Fruit fly (Drosophila melanogaster) whole organism, embryonic: ENCODE measurements around the gene CG31431.

Experiments used
- Asciz ChIP-seq: fragments of 200-800 bp; sonication (Bioruptor generic); optimal IDR thresholded peaks from 2 replicates; lab custom pipeline; 2017; ENCODE audit warnings: missing biosample characterization, mild to moderate bottlenecking, missing genetic modification characterization, missing genetic modification reagents
- CG13894 ChIP-seq: fragments of 200-800 bp; sonication (Bioruptor generic); optimal IDR thresholded peaks from 3 replicates; lab custom pipeline; 2018; ENCODE audit warnings: missing biosample characterization, mild to moderate bottlenecking, missing genetic modification characterization, moderate library complexity
- CG14710 ChIP-seq: fragments of 200-800 bp; sonication (Bioruptor generic); optimal IDR thresholded peaks from 3 replicates; lab custom pipeline; 2019; ENCODE audit warnings: missing biosample characterization, mild to moderate bottlenecking, missing genetic modification characterization, moderate library complexity
- CG15479 ChIP-seq: fragments of 200-800 bp; sonication (Bioruptor generic); optimal IDR thresholded peaks from 3 replicates; lab custom pipeline; 2019; ENCODE audit warnings: missing biosample characterization, mild to moderate bottlenecking, missing genetic modification characterization, moderate library complexity
- CG15601 ChIP-seq: fragments of 200-800 bp; sonication (Bioruptor generic); optimal IDR thresholded peaks from 3 replicates; lab custom pipeline; 2019; ENCODE audit warnings: missing biosample characterization, mild to moderate bottlenecking, missing genetic modification characterization, moderate library complexity
- CG1647 ChIP-seq: fragments of 200-800 bp; sonication (Bioruptor generic); optimal IDR thresholded peaks from 3 replicates; lab custom pipeline; 2016; ENCODE audit warnings: missing biosample characterization, missing genetic modification characterization
- CG17359 ChIP-seq: fragments of 200-800 bp; sonication (Bioruptor generic); optimal IDR thresholded peaks from 3 replicates; lab custom pipeline; 2018; ENCODE audit warnings: missing biosample characterization, mild to moderate bottlenecking, missing genetic modification characterization, moderate library complexity
- CG18011 ChIP-seq: fragments of 200-800 bp; sonication (Bioruptor generic); optimal IDR thresholded peaks from 2 replicates; lab custom pipeline; 2017; ENCODE audit warnings: missing biosample characterization, missing genetic modification characterization, mild to moderate bottlenecking, moderate library complexity, missing genotype
- CG18764 ChIP-seq: fragments of 200-800 bp; sonication (Bioruptor generic); optimal IDR thresholded peaks from 3 replicates; lab custom pipeline; 2016; ENCODE audit warnings: missing biosample characterization, missing genetic modification characterization
- CG31441 ChIP-seq: fragments of 200-800 bp; sonication (Bioruptor generic); IDR thresholded peaks from 2 replicates; pipeline ENCODE4 v1.3.6; 2022; ENCODE audit warnings: missing biosample characterization, missing genetic modification characterization
- CG33213 ChIP-seq: fragments of 200-800 bp; sonication (Bioruptor generic); optimal IDR thresholded peaks from 3 replicates; lab custom pipeline; 2016; ENCODE audit warnings: missing biosample characterization, missing genetic modification characterization
- CG3726 ChIP-seq: fragments of 200-800 bp; sonication (Bioruptor generic); IDR thresholded peaks from 3 replicates; pipeline ENCODE4, ENCODE4 v1.3.6; 2022; ENCODE audit warnings: missing biosample characterization, missing genetic modification characterization
- CG4404 ChIP-seq: fragments of 200-800 bp; sonication (Bioruptor generic); IDR thresholded peaks from 2 replicates; pipeline ENCODE4 v1.3.6; 2022; ENCODE audit warnings: missing biosample characterization, missing genetic modification characterization
- CG6654 ChIP-seq: fragments of 200-800 bp; sonication (Bioruptor generic); optimal IDR thresholded peaks from 2 replicates; lab custom pipeline; 2017; ENCODE audit warnings: missing biosample characterization, mild to moderate bottlenecking, missing genetic modification characterization
- CG6854 ChIP-seq: fragments of 200-800 bp; sonication (Bioruptor generic); optimal IDR thresholded peaks from 3 replicates; lab custom pipeline; 2017; ENCODE audit warnings: missing biosample characterization, mild to moderate bottlenecking, missing genetic modification characterization
- CG7963 ChIP-seq: fragments of 200-800 bp; sonication (Bioruptor generic); IDR thresholded peaks from 3 replicates; pipeline ENCODE4 v1.3.6; 2022; ENCODE audit warnings: missing biosample characterization, missing genetic modification characterization; ENCODE audit not compliant: partially characterized antibody
- CG9609 ChIP-seq: fragments of 200-800 bp; sonication (Bioruptor generic); optimal IDR thresholded peaks from 3 replicates; lab custom pipeline; 2016; ENCODE audit warnings: missing biosample characterization, missing genetic modification characterization
- Dip3 ChIP-seq: fragments of 200-800 bp; sonication (Bioruptor generic); optimal IDR thresholded peaks from 3 replicates; lab custom pipeline; 2016; ENCODE audit warnings: missing biosample characterization, missing genetic modification characterization
- Dp ChIP-seq: fragments of 200-800 bp; sonication (Bioruptor generic); optimal IDR thresholded peaks from 2 replicates; lab custom pipeline; 2018; ENCODE audit warnings: missing biosample characterization, mild to moderate bottlenecking, missing genetic modification characterization, moderate library complexity
- Dref ChIP-seq: fragments of 200-800 bp; sonication (Bioruptor generic); IDR thresholded peaks from 2 replicates; pipeline ENCODE4 v1.3.6; 2022; ENCODE audit warnings: missing biosample characterization, missing genetic modification characterization
- GATAe ChIP-seq: fragments of 200-800 bp; sonication (Bioruptor generic); conservative IDR thresholded peaks from 2 replicates; pipeline ENCODE4 v1.3.6; 2022; ENCODE audit warnings: missing biosample characterization, missing genetic modification characterization
- Gug ChIP-seq: fragments of 200-800 bp; sonication (Bioruptor generic); IDR thresholded peaks from 4 replicates; pipeline ENCODE4 v1.3.6; 2022; ENCODE audit warnings: missing biosample characterization, missing genetic modification characterization
- H15 ChIP-seq: fragments of 200-800 bp; sonication (Bioruptor generic); IDR thresholded peaks from 3 replicates; pipeline ENCODE4 v1.3.6; 2022; ENCODE audit warnings: missing biosample characterization, missing genetic modification characterization
- HLH4C ChIP-seq: fragments of 200-800 bp; sonication (Bioruptor generic); IDR thresholded peaks from 3 replicates; pipeline ENCODE4 v1.3.6; 2022; ENCODE audit warnings: missing biosample characterization, missing genetic modification characterization; ENCODE audit not compliant: partially characterized antibody
- Hr39 ChIP-seq: fragments of >200 bp; optimal IDR thresholded peaks from 2 replicates; lab custom pipeline; 2017
- Nf-YA ChIP-seq: fragments of 200-800 bp; sonication (Bioruptor generic); IDR thresholded peaks from 2 replicates; pipeline ENCODE4 v1.3.6; 2022; ENCODE audit warnings: missing biosample characterization, missing genetic modification characterization
- Opbp ChIP-seq: fragments of 200-800 bp; sonication (Bioruptor generic); IDR thresholded peaks from 3 replicates; pipeline ENCODE4 v1.3.6; 2022; ENCODE audit warnings: missing biosample characterization, missing genetic modification characterization; ENCODE audit not compliant: partially characterized antibody
- TFAM ChIP-seq: fragments of 200-800 bp; sonication (Bioruptor generic); optimal IDR thresholded peaks from 2 replicates; lab custom pipeline; 2017; ENCODE audit warnings: missing biosample characterization, missing genetic modification characterization, inconsistent platforms
- amos ChIP-seq: fragments of 200-800 bp; sonication (Bioruptor generic); IDR thresholded peaks from 2 replicates; pipeline ENCODE4 v1.3.6; 2022; ENCODE audit warnings: missing biosample characterization, missing genetic modification characterization; ENCODE audit not compliant: partially characterized antibody
- bbx ChIP-seq: fragments of 200-800 bp; sonication (Bioruptor generic); IDR thresholded peaks from 2 replicates; pipeline ENCODE4 v1.3.6; 2022; ENCODE audit warnings: missing biosample characterization, missing genetic modification characterization; ENCODE audit not compliant: partially characterized antibody
- cg ChIP-seq: fragments of 200-800 bp; sonication (Bioruptor generic); optimal IDR thresholded peaks from 3 replicates; lab custom pipeline; 2019; ENCODE audit warnings: missing biosample characterization, mild to moderate bottlenecking, missing genetic modification characterization, moderate library complexity
- chif ChIP-seq, 2 experiments: fragments of 200-800 bp; sonication (Bioruptor generic); optimal IDR thresholded peaks; 3 replicates each; lab custom pipeline; 2016; ENCODE audit warnings: missing biosample characterization in 2 of 2, missing genetic modification characterization in 2 of 2
- ci ChIP-seq: fragments of 200-800 bp; sonication (Bioruptor generic); IDR thresholded peaks from 3 replicates; pipeline ENCODE4 v1.3.6; 2022; ENCODE audit warnings: missing biosample characterization, missing genetic modification characterization
- danr ChIP-seq: fragments of 200-800 bp; sonication (Bioruptor generic); IDR thresholded peaks from 2 replicates; pipeline ENCODE4 v1.3.6; 2022; ENCODE audit warnings: missing biosample characterization, missing genetic modification characterization
- emc ChIP-seq: fragments of 200-800 bp; sonication (Bioruptor generic); optimal IDR thresholded peaks from 2 replicates; lab custom pipeline; 2016; ENCODE audit warnings: missing biosample characterization, missing genetic modification characterization
- exex ChIP-seq: fragments of 200-800 bp; sonication (Bioruptor generic); optimal IDR thresholded peaks from 4 replicates; lab custom pipeline; 2018; ENCODE audit warnings: missing biosample characterization, mild to moderate bottlenecking, missing genetic modification characterization, moderate library complexity
- fd3F ChIP-seq: fragments of 200-800 bp; sonication (Bioruptor generic); optimal IDR thresholded peaks from 2 replicates; lab custom pipeline; 2018; ENCODE audit warnings: missing biosample characterization, mild to moderate bottlenecking, missing genetic modification characterization, moderate library complexity
- gfzf ChIP-seq: fragments of 200-800 bp; sonication (Bioruptor generic); optimal IDR thresholded peaks from 2 replicates; lab custom pipeline; 2016; ENCODE audit warnings: missing biosample characterization, mild to moderate bottlenecking, missing genetic modification characterization, moderate library complexity
- ham ChIP-seq: fragments of 200-800 bp; sonication (Bioruptor generic); IDR thresholded peaks from 2 replicates; pipeline ENCODE4 v1.3.6; 2022; ENCODE audit warnings: missing biosample characterization, missing genetic modification characterization
- hbn ChIP-seq: fragments of 200-800 bp; sonication (Bioruptor generic); IDR thresholded peaks from 2 replicates; pipeline ENCODE4 v1.3.6; 2022; ENCODE audit warnings: missing biosample characterization, missing genetic modification characterization; ENCODE audit not compliant: partially characterized antibody
- insv ChIP-seq, 2 experiments: fragments of 200-800 bp; sonication (Bioruptor generic); optimal IDR thresholded peaks; 3 replicates each; lab custom pipeline; 2016 to 2018; ENCODE audit warnings: missing biosample characterization in 2 of 2, missing genetic modification characterization in 2 of 2
- inv ChIP-seq: fragments of 200-800 bp; sonication (Bioruptor generic); IDR thresholded peaks from 2 replicates; pipeline ENCODE4 v1.3.6; 2022; ENCODE audit warnings: missing biosample characterization, missing genetic modification characterization; ENCODE audit not compliant: partially characterized antibody
- lola ChIP-seq, 3 experiments: fragments of >200 bp in 2 of 3; fragments of 200-800 bp in 1 of 3; sonication (Bioruptor generic) in 1 of 3; optimal IDR thresholded peaks; 2 replicates each; lab custom pipeline; 2017 to 2019; ENCODE audit warnings: missing biosample characterization in 3 of 3, missing genetic modification characterization in 3 of 3, mild to moderate bottlenecking in 1 of 3, moderate library complexity in 1 of 3
- luna ChIP-seq: fragments of 200-800 bp; sonication (Bioruptor generic); optimal IDR thresholded peaks from 2 replicates; lab custom pipeline; 2016; ENCODE audit warnings: missing biosample characterization, missing genetic modification characterization
- pfk ChIP-seq: fragments of 200-800 bp; sonication (Bioruptor generic); optimal IDR thresholded peaks from 2 replicates; lab custom pipeline; 2018; ENCODE audit warnings: missing biosample characterization, mild to moderate bottlenecking, missing genetic modification characterization, moderate library complexity
- pum ChIP-seq: fragments of 200-800 bp; sonication (Bioruptor generic); optimal IDR thresholded peaks from 2 replicates; lab custom pipeline; 2016; ENCODE audit warnings: missing biosample characterization, missing genetic modification characterization
- pzg ChIP-seq: fragments of 200-800 bp; sonication (Bioruptor generic); optimal IDR thresholded peaks from 3 replicates; lab custom pipeline; 2018; ENCODE audit warnings: missing biosample characterization, mild to moderate bottlenecking, missing genetic modification characterization, moderate library complexity
- sens-2 ChIP-seq: fragments of 200-800 bp; sonication (Bioruptor generic); IDR thresholded peaks from 2 replicates; pipeline ENCODE4 v1.3.6; 2022; ENCODE audit warnings: missing biosample characterization, missing genetic modification characterization
- tin ChIP-seq: fragments of 200-800 bp; sonication (Bioruptor generic); optimal IDR thresholded peaks from 3 replicates; lab custom pipeline; 2016; ENCODE audit warnings: missing biosample characterization, missing genetic modification characterization
- wdn ChIP-seq: fragments of 200-800 bp; sonication (Bioruptor generic); IDR thresholded peaks from 2 replicates; pipeline ENCODE4 v1.3.6; 2022; ENCODE audit warnings: missing biosample characterization, missing genetic modification characterization

Gene CG31431

dm6 chr3R:21886861-21887587 lies 16.5 kb downstream of the CG31431 start, which contains the start of the genes CG6678 and dnd (continued):
- no peak for TF ChIP-seq CG18011 (GFP tag; lab: Kevin White, UChicago)
- TF ChIP-seq exex: peak; percentile 56
- TF ChIP-seq Gug (GFP tag; lab: Robert Waterston, UW): no peak
- TF ChIP-seq luna (GFP tag; lab: Kevin White, UChicago): no peak
- no peak for TF ChIP-seq danr (GFP tag; lab: Robert Waterston, UW)
- no peak for TF ChIP-seq H15 (GFP tag; lab: Robert Waterston, UW)
- TF ChIP-seq pum (GFP tag; lab: Kevin White, UChicago): no peak
- TF ChIP-seq CG17359 (tag; lab: Kevin White, UChicago): no peak
- no peak; the same call in 2 of the 3 replicates for TF ChIP-seq ci
- peak; percentile 35 for TF ChIP-seq pzg (GFP tag; lab: Kevin White, UChicago)
- TF ChIP-seq Dp: peak; percentile 81
- no peak for TF ChIP-seq TFAM (GFP tag; lab: Kevin White, UChicago)
- TF ChIP-seq ham (GFP tag; lab: Robert Waterston, UW): no peak
- no peak for TF ChIP-seq CG3726 (GFP tag; lab: Robert Waterston, UW)
- TF ChIP-seq CG7963 (GFP tag; lab: Robert Waterston, UW): no peak
- no peak for TF ChIP-seq CG31441
- no peak for TF ChIP-seq Dip3
- no peak for TF ChIP-seq insv (GFP tag; optimal IDR thresholded peaks at IDR 0.05; lab: Kevin White, UChicago)
- 0 out of 2 replicates have a peak, but pooled peaks have one; percentile 21 for TF ChIP-seq bbx (GFP tag; lab: Robert Waterston, UW)
- TF ChIP-seq CG15479 (GFP tag; lab: Kevin White, UChicago): no peak
- TF ChIP-seq hbn: no peak
- no peak for TF ChIP-seq CG33213 (GFP tag; lab: Kevin White, UChicago)
- no peak for TF ChIP-seq CG14710 (tag; lab: Kevin White, UChicago)
- TF ChIP-seq fd3F (GFP tag; lab: Kevin White, UChicago): no peak
- no peak for TF ChIP-seq CG18764 (GFP tag; lab: Kevin White, UChicago)
- TF ChIP-seq lola (GFP tag; optimal IDR thresholded peaks at IDR 0.05; lab: Kevin White, UChicago): no peak
- TF ChIP-seq CG9609: no peak
- TF ChIP-seq HLH4C (GFP tag; lab: Robert Waterston, UW): no peak
- TF ChIP-seq gfzf (GFP tag; lab: Kevin White, UChicago): no peak
- TF ChIP-seq CG15601 (tag; lab: Kevin White, UChicago): no peak
- TF ChIP-seq GATAe (GFP tag; lab: Robert Waterston, UW): no peak
- TF ChIP-seq CG6654 (GFP tag; lab: Kevin White, UChicago): no peak
- TF ChIP-seq Hr39: no peak
- no peak for TF ChIP-seq Opbp (GFP tag; lab: Robert Waterston, UW)
- no peak for TF ChIP-seq CG6854 (GFP tag; lab: Kevin White, UChicago)
- no peak for TF ChIP-seq CG13894 (tag; lab: Kevin White, UChicago)
- no peak for TF ChIP-seq tin (GFP tag; lab: Kevin White, UChicago)
- no peak for TF ChIP-seq cg (GFP tag; lab: Kevin White, UChicago)
- TF ChIP-seq chif (GFP tag; optimal IDR thresholded peaks at IDR 0.05; lab: Kevin White, UChicago): no peak
- peak; percentile 60 for TF ChIP-seq Dref (GFP tag; lab: Robert Waterston, UW)
- no peak for TF ChIP-seq wdn (GFP tag; lab: Robert Waterston, UW)
- TF ChIP-seq amos (GFP tag; lab: Robert Waterston, UW): no peak
- no peak for TF ChIP-seq pfk
- no peak for TF ChIP-seq emc (GFP tag; lab: Kevin White, UChicago)
- TF ChIP-seq Nf-YA (GFP tag; lab: Robert Waterston, UW): no peak
- TF ChIP-seq CG1647: no peak
- no peak for TF ChIP-seq CG4404 (GFP tag; lab: Robert Waterston, UW)
- TF ChIP-seq inv: no peak
- no peak for TF ChIP-seq Asciz (GFP tag; lab: Kevin White, UChicago)
- TF ChIP-seq sens-2 (GFP tag; lab: Robert Waterston, UW): no peak
